Fruit fly (Drosophila melanogaster) whole organism, embryonic: ENCODE data around the gene CG16789.

ENCODE experiments used
- ATbp ChIP-seq: fragments of 200-800 bp; sonication (Bioruptor generic); optimal IDR thresholded peaks from 2 replicates; lab custom pipeline; 2017; ENCODE audit warnings: missing biosample characterization, mild to moderate bottlenecking, missing genetic modification characterization, missing genetic modification reagents
- CG10959 ChIP-seq: fragments of 200-800 bp; sonication (Bioruptor generic); IDR thresholded peaks from 2 replicates; pipeline ENCODE4 v1.3.6; 2022; ENCODE audit warnings: missing biosample characterization, missing genetic modification characterization
- CG11398 ChIP-seq: fragments of 200-800 bp; sonication (Bioruptor generic); optimal IDR thresholded peaks from 2 replicates; lab custom pipeline; 2016; ENCODE audit warnings: missing biosample characterization, missing genetic modification characterization
- CG12104 ChIP-seq: fragments of 200-800 bp; sonication (Bioruptor generic); optimal IDR thresholded peaks from 3 replicates; lab custom pipeline; 2016; ENCODE audit warnings: missing biosample characterization, missing genetic modification characterization
- CG13624 ChIP-seq: fragments of 200-800 bp; sonication (Bioruptor generic); optimal IDR thresholded peaks from 2 replicates; lab custom pipeline; 2016; ENCODE audit warnings: missing biosample characterization, missing genetic modification characterization
- CG15479 ChIP-seq: fragments of 200-800 bp; sonication (Bioruptor generic); optimal IDR thresholded peaks from 3 replicates; lab custom pipeline; 2019; ENCODE audit warnings: missing biosample characterization, mild to moderate bottlenecking, missing genetic modification characterization, moderate library complexity
- CG17612 ChIP-seq: fragments of 200-800 bp; sonication (Bioruptor generic); IDR thresholded peaks from 2 replicates; pipeline ENCODE4 v1.3.6; 2022; ENCODE audit warnings: missing biosample characterization, missing genetic modification characterization
- CG18262 ChIP-seq: fragments of 200-800 bp; optimal IDR thresholded peaks from 3 replicates; lab custom pipeline; 2019; ENCODE audit warnings: missing biosample characterization, mild to moderate bottlenecking, missing genetic modification characterization, moderate library complexity
- CG18764 ChIP-seq: fragments of 200-800 bp; sonication (Bioruptor generic); optimal IDR thresholded peaks from 3 replicates; lab custom pipeline; 2016; ENCODE audit warnings: missing biosample characterization, missing genetic modification characterization
- CG4328 ChIP-seq: fragments of 200-800 bp; sonication (Bioruptor generic); optimal IDR thresholded peaks from 3 replicates; lab custom pipeline; 2017; ENCODE audit warnings: missing biosample characterization, missing genetic modification reagents, missing genetic modification characterization
- CG4730 ChIP-seq: fragments of 200-800 bp; sonication (Bioruptor generic); IDR thresholded peaks from 2 replicates; pipeline ENCODE4 v1.3.6; 2022; ENCODE audit warnings: missing biosample characterization, missing genetic modification characterization
- CG6765 ChIP-seq: fragments of 200-800 bp; sonication (Bioruptor generic); optimal IDR thresholded peaks from 3 replicates; lab custom pipeline; 2017; ENCODE audit warnings: missing biosample characterization, mild to moderate bottlenecking, missing genetic modification characterization
- CG7987 ChIP-seq: fragments of 200-800 bp; sonication (Bioruptor generic); optimal IDR thresholded peaks from 2 replicates; lab custom pipeline; 2018; ENCODE audit warnings: missing biosample characterization, mild to moderate bottlenecking, missing genetic modification characterization, moderate library complexity
- CG9876 ChIP-seq: fragments of 200-800 bp; sonication (Bioruptor generic); optimal IDR thresholded peaks from 2 replicates; lab custom pipeline; 2016; ENCODE audit warnings: missing biosample characterization, missing genetic modification characterization
- CHES-1-like ChIP-seq: fragments of 200-800 bp; sonication (Bioruptor generic); optimal IDR thresholded peaks from 2 replicates; lab custom pipeline; 2016; ENCODE audit warnings: missing biosample characterization, missing genetic modification characterization
- CrebB ChIP-seq: fragments of 200-800 bp; sonication (Bioruptor generic); optimal IDR thresholded peaks from 3 replicates; lab custom pipeline; 2018; ENCODE audit warnings: missing biosample characterization, mild to moderate bottlenecking, missing genetic modification characterization
- GATAe ChIP-seq: fragments of 200-800 bp; sonication (Bioruptor generic); conservative IDR thresholded peaks from 2 replicates; pipeline ENCODE4 v1.3.6; 2022; ENCODE audit warnings: missing biosample characterization, missing genetic modification characterization
- Gsc ChIP-seq: fragments of 200-800 bp; sonication (Bioruptor generic); IDR thresholded peaks from 2 replicates; pipeline ENCODE4 v1.3.6; 2022; ENCODE audit warnings: missing biosample characterization, missing genetic modification characterization
- H2.0 ChIP-seq: fragments of 200-800 bp; sonication (Bioruptor generic); IDR thresholded peaks from 2 replicates; pipeline ENCODE4 v1.3.6; 2022; ENCODE audit warnings: missing biosample characterization, missing genetic modification characterization
- Hmr ChIP-seq: fragments of 200-800 bp; sonication (Bioruptor generic); optimal IDR thresholded peaks from 3 replicates; lab custom pipeline; 2017; ENCODE audit warnings: mild to moderate bottlenecking, missing biosample characterization, missing genetic modification reagents, missing genetic modification characterization
- Kr ChIP-seq: fragments of 200-800 bp; sonication (Bioruptor generic); optimal IDR thresholded peaks from 2 replicates; lab custom pipeline; 2017; ENCODE audit warnings: missing biosample characterization, mild to moderate bottlenecking, missing genetic modification characterization
- Lim3 ChIP-seq: fragments of 200-800 bp; sonication (Bioruptor generic); IDR thresholded peaks from 2 replicates; pipeline ENCODE4 v1.3.6; 2022; ENCODE audit warnings: missing biosample characterization, missing genetic modification characterization
- Med ChIP-seq: fragments of 200-800 bp; sonication (Bioruptor generic); peaks from one replicate; lab custom pipeline; 2016; ENCODE audit warnings: missing biosample characterization, missing genetic modification characterization, mild to moderate bottlenecking, inconsistent platforms, moderate library complexity
- Meics ChIP-seq: fragments of 200-800 bp; sonication (Bioruptor generic); optimal IDR thresholded peaks from 2 replicates; lab custom pipeline; 2017; ENCODE audit warnings: missing biosample characterization, mild to moderate bottlenecking, missing genetic modification characterization
- NC2β ChIP-seq: fragments of 200-800 bp; sonication (Bioruptor generic); optimal IDR thresholded peaks from 2 replicates; lab custom pipeline; 2016; ENCODE audit warnings: missing biosample characterization, missing genetic modification characterization
- Poxn ChIP-seq: fragments of 200-800 bp; sonication (Bioruptor generic); IDR thresholded peaks from 2 replicates; pipeline ENCODE4 v1.3.6; 2022; ENCODE audit warnings: missing biosample characterization, missing genetic modification characterization
- Ptx1 ChIP-seq: fragments of 200-800 bp; sonication (Bioruptor generic); IDR thresholded peaks from 2 replicates; pipeline ENCODE4 v1.3.6; 2022; ENCODE audit warnings: missing biosample characterization, missing genetic modification characterization
- Xbp1 ChIP-seq: fragments of 200-800 bp; sonication (Bioruptor generic); optimal IDR thresholded peaks from 3 replicates; lab custom pipeline; 2016; ENCODE audit warnings: missing biosample characterization, mild to moderate bottlenecking, missing genetic modification characterization
- ac ChIP-seq: fragments of 200-800 bp; sonication (Bioruptor generic); optimal IDR thresholded peaks from 3 replicates; lab custom pipeline; 2017; ENCODE audit warnings: missing biosample characterization, mild to moderate bottlenecking, missing genetic modification characterization
- ase ChIP-seq: fragments of 200-800 bp; sonication (Bioruptor generic); IDR thresholded peaks from 3 replicates; pipeline ENCODE4 v1.3.6; 2022; ENCODE audit warnings: missing biosample characterization, missing genetic modification characterization
- ato ChIP-seq: fragments of 200-800 bp; sonication (Bioruptor generic); IDR thresholded peaks from 2 replicates; pipeline ENCODE4 v1.3.6; 2022; ENCODE audit warnings: missing biosample characterization, missing genetic modification characterization; ENCODE audit not compliant: partially characterized antibody
- bigmax ChIP-seq: fragments of 200-800 bp; sonication (Bioruptor generic); optimal IDR thresholded peaks from 2 replicates; lab custom pipeline; 2018; ENCODE audit warnings: missing biosample characterization, mild to moderate bottlenecking, missing genetic modification characterization
- croc ChIP-seq: fragments of 200-800 bp; sonication (Bioruptor generic); conservative IDR thresholded peaks from 3 replicates; pipeline ENCODE4 v1.3.6; 2022; ENCODE audit warnings: missing biosample characterization, missing genetic modification characterization
- dan ChIP-seq: fragments of 200-800 bp; sonication (Bioruptor generic); IDR thresholded peaks from 2 replicates; pipeline ENCODE4 v1.3.6; 2022; ENCODE audit warnings: missing biosample characterization, missing genetic modification characterization
- dmrt11E ChIP-seq: fragments of 200-800 bp; sonication (Bioruptor generic); optimal IDR thresholded peaks from 3 replicates; lab custom pipeline; 2018; ENCODE audit warnings: missing biosample characterization, mild to moderate bottlenecking, missing genetic modification characterization, moderate library complexity
- dpn ChIP-seq, 2 experiments: fragments of 200-800 bp; sonication (Bioruptor generic); optimal IDR thresholded peaks; 3 replicates each; lab custom pipeline; 2016; ENCODE audit warnings: missing biosample characterization in 2 of 2, missing genetic modification characterization in 2 of 2
- eve ChIP-seq, 2 experiments: fragments of >200 bp; optimal IDR thresholded peaks; 2 replicates each; lab custom pipeline; 2017; ENCODE audit warnings: missing biosample characterization in 2 of 2, missing genetic modification characterization in 2 of 2
- ewg ChIP-seq: fragments of 200-800 bp; sonication (Bioruptor generic); optimal IDR thresholded peaks from 3 replicates; lab custom pipeline; 2017; ENCODE audit warnings: mild to moderate bottlenecking, missing biosample characterization, missing genetic modification reagents, missing genetic modification characterization
- gsb-n ChIP-seq: fragments of 200-800 bp; sonication (Bioruptor generic); optimal IDR thresholded peaks from 3 replicates; lab custom pipeline; 2018; ENCODE audit warnings: missing biosample characterization, mild to moderate bottlenecking, missing genetic modification characterization
- jumu ChIP-seq: fragments of 200-800 bp; sonication (Bioruptor generic); optimal IDR thresholded peaks from 3 replicates; lab custom pipeline; 2016; ENCODE audit warnings: missing biosample characterization, missing genetic modification characterization
- mam ChIP-seq: fragments of 200-800 bp; sonication (Bioruptor generic); optimal IDR thresholded peaks from 3 replicates; lab custom pipeline; 2016; ENCODE audit warnings: missing biosample characterization, missing genetic modification characterization
- mirr ChIP-seq: fragments of 200-800 bp; sonication (Bioruptor generic); optimal IDR thresholded peaks from 3 replicates; lab custom pipeline; 2018; ENCODE audit warnings: missing biosample characterization, mild to moderate bottlenecking, missing genetic modification characterization
- nmo ChIP-seq: fragments of 200-800 bp; sonication (Bioruptor generic); optimal IDR thresholded peaks from 2 replicates; lab custom pipeline; 2018; ENCODE audit warnings: missing biosample characterization, mild to moderate bottlenecking, missing genetic modification characterization, moderate library complexity
- prd ChIP-seq, 3 experiments: fragments of >200 bp in 2 of 3; fragments of 200-800 bp in 1 of 3; sonication (Bioruptor generic) in 1 of 3; optimal IDR thresholded peaks in 2 of 3; IDR thresholded peaks in 1 of 3; 2 replicates in 2 of 3; 3 replicates in 1 of 3; pipeline versions ENCODE4 v1.3.6 to Lab custom; 2017 to 2022; ENCODE audit warnings: missing biosample characterization in 1 of 3, missing genetic modification characterization in 1 of 3
- pzg ChIP-seq: fragments of 200-800 bp; sonication (Bioruptor generic); optimal IDR thresholded peaks from 3 replicates; lab custom pipeline; 2018; ENCODE audit warnings: missing biosample characterization, mild to moderate bottlenecking, missing genetic modification characterization, moderate library complexity
- salm ChIP-seq: fragments of 200-800 bp; sonication (Bioruptor generic); optimal IDR thresholded peaks from 2 replicates; lab custom pipeline; 2018; ENCODE audit warnings: missing biosample characterization, mild to moderate bottlenecking, missing genetic modification characterization
- vvl ChIP-seq: fragments of 200-800 bp; sonication (Bioruptor generic); IDR thresholded peaks from 2 replicates; pipeline ENCODE4 v1.3.6; 2022; ENCODE audit warnings: missing biosample characterization, missing genetic modification characterization
- zfh1 ChIP-seq: fragments of 200-800 bp; sonication (Bioruptor generic); IDR thresholded peaks from 3 replicates; pipeline ENCODE4 v1.3.6; 2022; ENCODE audit warnings: missing biosample characterization, missing genetic modification characterization

The CG16789 gene

DNA sequence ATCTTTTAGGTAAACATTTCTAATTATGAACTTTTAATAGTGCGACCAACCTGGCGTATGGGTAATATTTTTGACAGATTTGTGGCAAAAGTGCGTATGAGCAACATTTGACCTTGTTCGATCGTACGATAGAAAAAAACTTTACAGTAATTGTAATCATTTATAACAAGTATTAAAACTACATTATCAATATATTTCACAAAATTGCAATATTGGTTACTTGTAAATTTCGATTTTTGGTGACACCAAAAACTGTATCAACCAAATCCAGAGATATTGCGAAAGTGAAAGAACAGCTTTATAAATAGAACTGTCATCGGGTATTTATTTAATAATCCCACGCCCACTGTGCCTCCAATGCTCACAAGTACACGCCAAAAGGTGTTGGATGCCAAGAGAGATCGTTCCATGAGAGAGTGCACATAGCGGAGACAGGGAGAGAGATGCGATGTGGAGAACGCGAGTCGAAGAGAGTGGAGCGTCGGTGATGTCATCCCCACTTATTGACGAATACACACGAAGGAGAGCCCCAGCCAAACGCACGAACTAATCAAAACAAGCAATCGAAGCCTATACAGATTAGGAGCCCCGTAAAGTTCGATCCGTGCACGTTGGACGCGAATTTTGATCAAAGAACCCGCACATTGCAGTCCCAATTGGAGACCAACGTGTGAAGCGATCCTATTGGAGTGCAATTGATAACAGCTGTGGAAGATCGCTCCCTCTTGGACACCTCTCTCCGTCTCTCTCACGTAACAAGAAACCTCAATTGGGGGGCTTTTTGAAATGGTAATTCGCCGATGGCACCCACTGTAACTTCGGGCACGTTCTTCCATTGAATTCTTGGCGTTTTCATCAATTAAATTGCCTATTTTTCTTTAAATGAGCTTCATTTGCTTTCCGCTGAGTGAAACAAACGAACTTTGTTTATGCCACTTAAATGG lies 32.5 kb upstream of the CG16789 start (continued):
- TF ChIP-seq pzg (peak; percentile 17), salm (tag; lab: Kevin White, UChicago) (peak; percentile 91), CHES-1-like (GFP tag; lab: Kevin White, UChicago) (peak; percentile 92), gsb-n (tag; lab: Kevin White, UChicago) (peak; percentile 91), NC2β (peak; percentile 83), ATbp (peak; percentile 94), CrebB (tag; lab: Kevin White, UChicago) (peak; percentile 83), ase (GFP tag; lab: Robert Waterston, UW) (peak; percentile 79; the same call in 2 of the 3 replicates), Hmr (GFP tag; lab: Kevin White, UChicago) (peak; percentile 98), ewg (GFP tag; lab: Kevin White, UChicago) (peak; percentile 91), mam (GFP tag; lab: Kevin White, UChicago) (peak; percentile 92), jumu (peak; percentile 94), Xbp1 (GFP tag; lab: Kevin White, UChicago) (peak; percentile 95), GATAe (0 out of 2 replicates have a peak, but pooled peaks have one; percentile 15), Lim3 (GFP tag; lab: Robert Waterston, UW) (peak; percentile 40; the same call in 1 of the 2 replicates), Gsc (GFP tag; lab: Robert Waterston, UW) (peak; percentile 78), CG7987 (GFP tag; lab: Kevin White, UChicago) (peak; percentile 83), CG15479 (GFP tag; lab: Kevin White, UChicago) (peak; percentile 28), bigmax (GFP tag; lab: Kevin White, UChicago) (peak; percentile 2), Kr (GFP tag; lab: Kevin White, UChicago) (no peak), CG11398 (GFP tag; lab: Kevin White, UChicago) (peak; percentile 84), CG18764 (GFP tag; lab: Kevin White, UChicago) (peak; percentile 93), vvl (peak; percentile 88), dan (GFP tag; lab: Robert Waterston, UW) (peak; percentile 39; the same call in 1 of the 2 replicates), zfh1 (GFP tag; lab: Robert Waterston, UW) (peak; percentile 83), mirr (GFP tag; lab: Kevin White, UChicago) (peak; percentile 80), ato (no peak), CG18262 (peak; percentile 99), Med (GFP tag; lab: Kevin White, UChicago) (peak; percentile 97), nmo (peak; percentile 98), CG17612 (peak; percentile 33; the same call in 1 of the 2 replicates), dmrt11E (peak; percentile 85), CG9876 (GFP tag; lab: Kevin White, UChicago) (peak; percentile 67), Ptx1 (GFP tag; lab: Robert Waterston, UW) (peak; percentile 94), CG10959 (peak; percentile 47), eve (GFP tag; optimal IDR thresholded peaks at IDR 0.05; lab: Kevin White, UChicago) (peak in 1 of 2 experiments; percentile 100), Poxn (GFP tag; lab: Robert Waterston, UW) (peak; percentile 75), CG4730 (peak; percentile 80), prd (optimal IDR thresholded peaks at IDR 0.05; lab: Kevin White, UChicago) (no peak), prd (GFP tag; IDR thresholded peaks at IDR 0.05; lab: Robert Waterston, UW) (peak; percentile 90), CG6765 (peak; percentile 97), croc (GFP tag; lab: Robert Waterston, UW) (peak; percentile 85), CG4328 (peak; percentile 98), dpn (GFP tag; optimal IDR thresholded peaks at IDR 0.05; lab: Kevin White, UChicago) (peak; percentile 94 to 95), CG13624 (GFP tag; lab: Kevin White, UChicago) (peak; percentile 83), Meics (GFP tag; lab: Kevin White, UChicago) (peak; percentile 98), ac (GFP tag; lab: Kevin White, UChicago) (peak; percentile 70), H2.0 (peak; percentile 69), CG12104 (GFP tag; lab: Kevin White, UChicago) (peak; percentile 97)
